Fruit fly (Drosophila melanogaster) whole organism, prepupa: Measurements from ENCODE around the gene Tsf2.

ENCODE experiments used
- CG10631 ChIP-seq: fragments of 200-800 bp; sonication (Bioruptor generic); optimal IDR thresholded peaks from 2 replicates; lab custom pipeline; 2016; ENCODE audit warnings: missing biosample characterization, missing genetic modification characterization
- CG11294 ChIP-seq: fragments of 200-800 bp; sonication (Bioruptor generic); IDR thresholded peaks from 2 replicates; pipeline ENCODE4 v1.3.6; 2022; ENCODE audit warnings: missing biosample characterization, missing genetic modification characterization
- CG11762 ChIP-seq: fragments of 200-800 bp; sonication (Bioruptor generic); optimal IDR thresholded peaks from 3 replicates; lab custom pipeline; 2016; ENCODE audit warnings: missing biosample characterization, missing genetic modification characterization; ENCODE audit not compliant: insufficient read depth
- CG11902 ChIP-seq: fragments of 200-800 bp; sonication (Bioruptor generic); optimal IDR thresholded peaks from 3 replicates; lab custom pipeline; 2016; ENCODE audit warnings: missing biosample characterization, missing genetic modification characterization
- CG15336 ChIP-seq: fragments of 200-800 bp; sonication (Bioruptor generic); IDR thresholded peaks from 2 replicates; pipeline ENCODE4 v1.3.6; 2022; ENCODE audit warnings: missing biosample characterization, missing genetic modification characterization
- CG1621 ChIP-seq: fragments of 200-800 bp; sonication (Bioruptor generic); optimal IDR thresholded peaks from 3 replicates; lab custom pipeline; 2018; ENCODE audit warnings: missing biosample characterization, mild to moderate bottlenecking, missing genetic modification characterization
- CG3032 ChIP-seq: fragments of 200-800 bp; optimal IDR thresholded peaks from 2 replicates; lab custom pipeline; 2019; ENCODE audit warnings: missing biosample characterization, mild to moderate bottlenecking, missing genetic modification characterization, moderate library complexity
- CG31627 ChIP-seq: fragments of 200-800 bp; sonication (Bioruptor generic); optimal IDR thresholded peaks from 3 replicates; lab custom pipeline; 2016; ENCODE audit warnings: missing biosample characterization, missing genetic modification characterization
- CG34406 ChIP-seq: fragments of 200-800 bp; sonication (Bioruptor generic); optimal IDR thresholded peaks from 3 replicates; lab custom pipeline; 2016; ENCODE audit warnings: missing biosample characterization, missing genetic modification characterization
- CG3919 ChIP-seq: fragments of 200-800 bp; sonication (Bioruptor generic); optimal IDR thresholded peaks from 3 replicates; lab custom pipeline; 2016; ENCODE audit warnings: missing biosample characterization, missing genetic modification characterization
- CG6163 ChIP-seq: fragments of 200-800 bp; sonication (Bioruptor generic); IDR thresholded peaks from 3 replicates; pipeline ENCODE4 v1.3.6; 2022; ENCODE audit warnings: missing biosample characterization, missing genetic modification characterization
- CG6276 ChIP-seq: fragments of 200-800 bp; sonication (Bioruptor generic); optimal IDR thresholded peaks from 2 replicates; lab custom pipeline; 2017; ENCODE audit warnings: missing biosample characterization, mild to moderate bottlenecking, missing genetic modification characterization
- CG6792 ChIP-seq: fragments of 200-800 bp; sonication (Bioruptor generic); optimal IDR thresholded peaks from 3 replicates; lab custom pipeline; 2016; ENCODE audit warnings: missing biosample characterization, missing genetic modification characterization
- CG6854 ChIP-seq: fragments of 200-800 bp; sonication (Bioruptor generic); optimal IDR thresholded peaks from 2 replicates; lab custom pipeline; 2017; ENCODE audit warnings: missing biosample characterization, mild to moderate bottlenecking, missing genetic modification characterization
- CG8119 ChIP-seq: fragments of 200-800 bp; sonication (Bioruptor generic); IDR thresholded peaks from 3 replicates; pipeline ENCODE4 v1.3.6; 2022; ENCODE audit warnings: missing biosample characterization, missing genetic modification characterization
- CG8319 ChIP-seq: fragments of 200-800 bp; sonication (Bioruptor generic); optimal IDR thresholded peaks from 3 replicates; lab custom pipeline; 2016; ENCODE audit warnings: missing biosample characterization, missing genetic modification characterization
- CG9139 ChIP-seq: fragments of 200-800 bp; sonication (Bioruptor generic); optimal IDR thresholded peaks from 3 replicates; lab custom pipeline; 2017; ENCODE audit warnings: missing biosample characterization, mild to moderate bottlenecking, missing genetic modification characterization
- Eip75B ChIP-seq: fragments of 200-800 bp; sonication (Bioruptor generic); optimal IDR thresholded peaks from 3 replicates; lab custom pipeline; 2016; ENCODE audit warnings: missing biosample characterization, missing genetic modification characterization
- Eip93F ChIP-seq: fragments of 200-800 bp; sonication (Bioruptor generic); optimal IDR thresholded peaks from 2 replicates; lab custom pipeline; 2016; ENCODE audit warnings: missing biosample characterization, mild to moderate bottlenecking, missing genetic modification characterization
- Ets21C ChIP-seq: fragments of 200-800 bp; sonication (Bioruptor generic); optimal IDR thresholded peaks from 3 replicates; lab custom pipeline; 2016; ENCODE audit warnings: missing biosample characterization, missing genetic modification characterization
- Ets96B ChIP-seq: fragments of 200-800 bp; optimal IDR thresholded peaks from 2 replicates; lab custom pipeline; 2019; ENCODE audit warnings: missing biosample characterization, mild to moderate bottlenecking, missing genetic modification characterization, moderate library complexity
- Hr38 ChIP-seq: sonication (Bioruptor generic); optimal IDR thresholded peaks from 2 replicates; lab custom pipeline; 2016; ENCODE audit warnings: missing biosample characterization, missing genetic modification characterization
- OdsH ChIP-seq: fragments of 200-800 bp; sonication (Bioruptor generic); optimal IDR thresholded peaks from 3 replicates; lab custom pipeline; 2016; ENCODE audit warnings: missing biosample characterization, missing genetic modification characterization
- Sox14 ChIP-seq: fragments of 200-800 bp; sonication (Bioruptor generic); optimal IDR thresholded peaks from 3 replicates; lab custom pipeline; 2016; ENCODE audit warnings: missing biosample characterization, missing genetic modification characterization
- Sox15 ChIP-seq: fragments of 200-800 bp; sonication (Bioruptor generic); optimal IDR thresholded peaks from 3 replicates; lab custom pipeline; 2016; ENCODE audit warnings: missing biosample characterization, missing genetic modification characterization
- cyc ChIP-seq: fragments of 200-800 bp; sonication (Bioruptor generic); optimal IDR thresholded peaks from 3 replicates; lab custom pipeline; 2016; ENCODE audit warnings: missing biosample characterization, missing genetic modification characterization
- dac ChIP-seq: fragments of 200-800 bp; sonication (Bioruptor generic); optimal IDR thresholded peaks from 2 replicates; lab custom pipeline; 2017; ENCODE audit warnings: missing biosample characterization, mild to moderate bottlenecking, missing genetic modification characterization
- eg ChIP-seq: fragments of 200-800 bp; sonication (Bioruptor generic); IDR thresholded peaks from 3 replicates; pipeline ENCODE4 v1.3.6; 2022; ENCODE audit warnings: missing biosample characterization, missing genetic modification characterization
- esn ChIP-seq: fragments of 200-800 bp; sonication (Bioruptor generic); optimal IDR thresholded peaks from 2 replicates; lab custom pipeline; 2016; ENCODE audit warnings: missing biosample characterization, mild to moderate bottlenecking, missing genetic modification characterization, moderate library complexity
- fd59A ChIP-seq: fragments of 200-800 bp; sonication (Bioruptor generic); optimal IDR thresholded peaks from 2 replicates; lab custom pipeline; 2017; ENCODE audit warnings: missing biosample characterization, mild to moderate bottlenecking, missing genetic modification characterization, missing genetic modification reagents
- fkh ChIP-seq: fragments of 200-800 bp; sonication (Bioruptor generic); optimal IDR thresholded peaks from 3 replicates; lab custom pipeline; 2017; ENCODE audit warnings: missing biosample characterization, mild to moderate bottlenecking, missing genetic modification characterization, moderate library complexity
- lz ChIP-seq: fragments of 200-800 bp; sonication (Bioruptor generic); optimal IDR thresholded peaks from 3 replicates; lab custom pipeline; 2016; ENCODE audit warnings: missing biosample characterization, missing genetic modification characterization
- spab ChIP-seq: fragments of 200-800 bp; sonication (Bioruptor generic); optimal IDR thresholded peaks from 2 replicates; lab custom pipeline; 2017; ENCODE audit warnings: missing biosample characterization, mild to moderate bottlenecking, missing genetic modification characterization, missing genetic modification reagents
- ss ChIP-seq, 2 experiments: fragments of 200-800 bp; sonication (Bioruptor generic); optimal IDR thresholded peaks; 2 replicates in 1 of 2; 3 replicates in 1 of 2; lab custom pipeline; 2017 to 2018; ENCODE audit warnings: mild to moderate bottlenecking in 2 of 2, missing biosample characterization in 2 of 2, missing genetic modification characterization in 2 of 2, moderate library complexity in 1 of 2
- svp ChIP-seq: fragments of 200-800 bp; sonication (Bioruptor generic); peaks from one replicate; lab custom pipeline; 2016; ENCODE audit warnings: missing biosample characterization, missing genetic modification characterization
- vri ChIP-seq: fragments of 200-800 bp; sonication (Bioruptor generic); optimal IDR thresholded peaks from 3 replicates; lab custom pipeline; 2016; ENCODE audit warnings: missing biosample characterization, mild to moderate bottlenecking, missing genetic modification characterization

The Tsf2 gene

DNA sequence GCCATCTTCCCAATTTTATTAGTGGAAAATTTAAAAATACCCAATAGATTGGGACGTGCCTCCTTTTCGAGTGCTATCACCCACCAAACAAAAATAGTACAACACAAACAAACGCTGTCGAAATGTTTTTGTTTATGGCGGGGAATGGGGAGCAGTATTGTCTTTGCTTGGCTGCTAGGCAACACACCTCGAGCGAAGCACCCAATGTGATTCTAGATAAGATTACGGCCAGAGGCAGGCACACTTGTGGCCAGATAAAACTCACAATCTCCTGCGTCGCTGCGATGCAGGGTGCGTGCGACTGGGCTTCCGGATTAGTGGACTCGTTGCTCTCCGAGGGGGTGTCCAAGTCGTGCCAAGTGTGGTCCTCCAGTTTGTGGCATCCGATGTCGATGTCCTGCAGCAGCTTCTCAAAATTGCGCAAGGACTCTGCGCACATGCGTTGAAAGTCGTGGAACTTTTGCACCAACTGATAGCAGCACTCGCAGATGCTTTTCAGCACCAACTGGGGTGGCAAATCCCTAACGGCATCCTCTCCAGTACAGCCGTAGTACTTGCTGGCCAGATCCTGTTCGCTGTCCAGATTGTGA, 26.5 kb downstream of the Tsf2 start:
- TF ChIP-seq CG6854: no peak

DNA sequence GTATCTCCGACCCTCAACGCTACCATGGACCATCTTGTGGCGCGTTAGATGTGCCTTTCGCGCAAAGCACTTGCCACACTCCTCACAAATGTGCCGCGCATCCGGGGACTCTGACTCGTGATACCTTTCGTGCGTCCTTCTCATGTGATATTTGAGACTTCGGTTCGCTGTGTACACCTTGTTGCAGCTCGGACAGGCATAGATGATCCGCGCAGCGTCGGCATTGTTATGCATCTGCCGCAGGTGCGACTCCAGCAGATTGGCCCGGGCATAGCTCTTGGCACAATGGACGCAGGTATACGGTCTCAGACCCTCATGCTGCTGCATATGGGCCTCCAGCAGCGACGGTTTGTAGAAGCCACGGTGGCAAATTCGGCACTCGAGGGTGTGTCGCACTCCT, 27.5 kb downstream of the Tsf2 start:
- TF ChIP-seq lz (GFP tag; lab: Kevin White, UChicago): no peak
- TF ChIP-seq Sox15 (GFP tag; lab: Kevin White, UChicago): no peak
- no peak for TF ChIP-seq ss (GFP tag; optimal IDR thresholded peaks at IDR 0.05; lab: Kevin White, UChicago)
- no peak for TF ChIP-seq CG9139 (GFP tag; lab: Kevin White, UChicago)
- TF ChIP-seq eg (GFP tag; lab: Robert Waterston, UW): no peak
- no peak for TF ChIP-seq CG8319
- TF ChIP-seq svp (GFP tag; lab: Kevin White, UChicago): no peak
- no peak for TF ChIP-seq dac (GFP tag; lab: Kevin White, UChicago)
- TF ChIP-seq Hr38: no peak
- no peak for TF ChIP-seq CG6276 (GFP tag; lab: Kevin White, UChicago)
- TF ChIP-seq spab (GFP tag; lab: Kevin White, UChicago): no peak
- TF ChIP-seq, all 60 proteins: peak for 0

DNA sequence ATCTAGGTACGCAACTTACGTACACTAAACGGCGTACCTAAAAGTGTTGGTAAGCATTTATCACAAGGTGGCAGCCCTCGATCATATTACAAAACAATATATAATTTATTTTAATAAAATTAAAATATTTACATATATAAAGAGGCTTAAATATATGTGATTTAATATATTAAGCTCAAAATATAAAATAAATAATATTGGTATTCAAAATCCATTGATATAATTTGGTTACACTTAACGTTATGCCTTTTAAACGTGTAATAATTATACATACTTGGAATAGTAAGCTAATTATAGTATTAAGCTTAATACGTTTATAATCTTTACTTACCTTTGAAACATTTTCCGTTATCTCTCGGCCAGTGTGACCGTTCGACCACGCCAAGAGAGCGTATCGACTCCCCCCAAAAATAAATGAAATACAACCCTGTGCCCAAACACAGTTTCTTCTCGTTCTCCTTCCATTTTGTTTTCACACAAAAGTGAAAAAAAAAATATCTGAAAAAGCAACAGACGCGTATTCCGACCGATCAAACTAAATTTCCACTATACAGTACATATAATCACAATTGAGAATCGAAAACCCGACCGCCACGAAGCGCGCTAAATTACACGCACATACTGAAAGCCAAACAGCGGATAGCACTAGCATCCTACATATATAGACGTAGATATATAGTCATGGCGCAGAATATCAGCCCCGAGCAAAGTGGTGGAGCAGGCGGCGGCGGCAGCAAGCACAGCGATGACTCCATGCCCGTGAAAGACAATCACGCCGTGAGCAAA, 29.5 kb downstream of the Tsf2 start, which contains the start of the genes CG10646 and vih:
TSS of gene CG10646 (minus strand) at position 30 of the 786 bp plus-strand sequence.
TSS of gene vih (plus strand) at position 428 of the 786 bp plus-strand sequence.
- TF ChIP-seq CG6276 (GFP tag; lab: Kevin White, UChicago) (no peak), Sox15 (GFP tag; lab: Kevin White, UChicago) (no peak), CG6792 (GFP tag; lab: Kevin White, UChicago) (peak; percentile 21), cyc (GFP tag; lab: Kevin White, UChicago) (peak; percentile 54), CG1621 (peak; percentile 11), CG10631 (no peak), Ets96B (tag; lab: Kevin White, UChicago) (peak; percentile 4), CG11294 (GFP tag; lab: Robert Waterston, UW) (no peak), fd59A (GFP tag; lab: Kevin White, UChicago) (no peak), esn (GFP tag; lab: Kevin White, UChicago) (peak; percentile 54), CG11762 (GFP tag; lab: Kevin White, UChicago) (peak; percentile 8), Eip75B (GFP tag; lab: Kevin White, UChicago) (no peak), dac (GFP tag; lab: Kevin White, UChicago) (no peak), lz (GFP tag; lab: Kevin White, UChicago) (no peak), OdsH (GFP tag; lab: Kevin White, UChicago) (no peak), CG3032 (peak; percentile 21), vri (GFP tag; lab: Kevin White, UChicago) (no peak), Hr38 (no peak), CG8119 (peak; percentile 32; the same call in 1 of the 3 replicates), CG15336 (GFP tag; lab: Robert Waterston, UW) (0 out of 2 replicates have a peak, but pooled peaks have one; percentile 35), Ets21C (GFP tag; lab: Kevin White, UChicago) (no peak), CG34406 (GFP tag; lab: Kevin White, UChicago) (peak; percentile 19), CG11902 (GFP tag; lab: Kevin White, UChicago) (no peak), Eip93F (peak; percentile 52), CG31627 (GFP tag; lab: Kevin White, UChicago) (peak; percentile 31), CG6163 (GFP tag; lab: Robert Waterston, UW) (0 out of 3 replicates have a peak, but pooled peaks have one; percentile 18), CG3919 (GFP tag; lab: Kevin White, UChicago) (peak; percentile 54), fkh (peak; percentile 45), Sox14 (GFP tag; lab: Kevin White, UChicago) (no peak)
